Worm (Caenorhabditis elegans) whole organism, L4 larva: ENCODE measurements around the gene cyp-35A4.
"Not testable (repeated sequence)": the region's sequence is repeated elsewhere in the genome, so short reads cannot be mapped to it uniquely, and the experiment has no call there.

Experiments
- F10B5.3 ChIP-seq: sonication (generic microtip); optimal IDR thresholded peaks from 2 replicates; lab custom pipeline; 2016; ENCODE audit warnings: mild to moderate bottlenecking, missing genetic modification characterization, missing compliant biosample characterization
- F37D6.2 ChIP-seq: sonication (generic microtip); optimal IDR thresholded peaks from 2 replicates; lab custom pipeline; 2016; ENCODE audit warnings: mild to moderate bottlenecking, missing genetic modification characterization, missing compliant biosample characterization
- T26A8.4 ChIP-seq: fragments of 200-800 bp; sonication (Bioruptor generic); IDR thresholded peaks from 2 replicates; pipeline ENCODE4 v1.3.6; 2022; ENCODE audit warnings: missing genetic modification characterization, missing compliant biosample characterization
- ZK337.2 ChIP-seq: fragments of 200-800 bp; sonication (Bioruptor generic); IDR thresholded peaks from 2 replicates; pipeline ENCODE4 v1.3.6; 2022; ENCODE audit warnings: missing genetic modification reagents, missing genetic modification characterization, missing compliant biosample characterization
- ceh-20 ChIP-seq: fragments of 200-800 bp; sonication (Bioruptor generic); IDR thresholded peaks from 2 replicates; pipeline ENCODE4 v1.3.6; 2022; ENCODE audit warnings: missing genetic modification reagents, missing genetic modification characterization, missing compliant biosample characterization
- ceh-44 ChIP-seq: fragments of 200-800 bp; sonication (Bioruptor generic); IDR thresholded peaks from 2 replicates; pipeline ENCODE4 v1.3.6; 2022; ENCODE audit warnings: missing genetic modification reagents, missing genetic modification characterization, missing compliant biosample characterization
- ctbp-1 ChIP-seq: fragments of 200-800 bp; sonication (Bioruptor generic); IDR thresholded peaks from 2 replicates; pipeline ENCODE4 v1.3.6; 2022; ENCODE audit warnings: missing genetic modification reagents, missing genetic modification characterization, missing compliant biosample characterization
- dmd-6 ChIP-seq: fragments of 200-800 bp; sonication (Bioruptor generic); IDR thresholded peaks from 2 replicates; pipeline ENCODE4 v1.3.6; 2022; ENCODE audit warnings: missing genetic modification reagents, missing genetic modification characterization, missing compliant biosample characterization
- dmd-8 ChIP-seq: fragments of 200-800 bp; sonication (Bioruptor generic); IDR thresholded peaks from 2 replicates; pipeline ENCODE4 v1.3.6; 2022; ENCODE audit warnings: missing genetic modification characterization, missing compliant biosample characterization
- dmd-9 ChIP-seq: fragments of 200-800 bp; sonication (Bioruptor generic); IDR thresholded peaks from 2 replicates; pipeline ENCODE4 v1.3.6; 2022; ENCODE audit warnings: missing genetic modification reagents, missing genetic modification characterization, missing compliant biosample characterization
- dpl-1 ChIP-seq: fragments of 150-350 bp; optimal IDR thresholded peaks from 2 replicates; lab custom pipeline; 2014; ENCODE audit warnings: missing biosample characterization, missing genetic modification reagents, missing genetic modification characterization
- fos-1 ChIP-seq: fragments of 150-350 bp; optimal IDR thresholded peaks from 2 replicates; lab custom pipeline; 2014; ENCODE audit warnings: missing biosample characterization, missing genetic modification characterization
- hif-1 ChIP-seq, 2 experiments: sonication (generic microtip); optimal IDR thresholded peaks; 2 replicates each; lab custom pipeline; 2016 to 2017; ENCODE audit warnings: missing compliant biosample characterization in 2 of 2, missing genetic modification characterization in 2 of 2, missing genetic modification reagents in 2 of 2, missing genotype in 2 of 2, mild to moderate bottlenecking in 1 of 2
- lin-29 ChIP-seq: fragments of 200-800 bp; sonication (Bioruptor generic); IDR thresholded peaks from 2 replicates; pipeline ENCODE4 v1.3.6; 2022; ENCODE audit warnings: missing genetic modification reagents, missing genetic modification characterization, missing compliant biosample characterization
- lin-38 ChIP-seq: fragments of 200-800 bp; sonication (Bioruptor generic); IDR thresholded peaks from 2 replicates; pipeline ENCODE4 v1.3.6; 2022; ENCODE audit warnings: missing genetic modification reagents, missing genetic modification characterization, missing compliant biosample characterization
- lsy-2 ChIP-seq, 2 experiments: fragments of 150-350 bp in 1 of 2; sonication (generic microtip) in 1 of 2; optimal IDR thresholded peaks; 2 replicates each; lab custom pipeline; 2014 to 2017; ENCODE audit warnings: missing biosample characterization in 2 of 2, missing genetic modification characterization in 2 of 2
- madf-9 ChIP-seq: fragments of 200-800 bp; sonication (Bioruptor generic); conservative IDR thresholded peaks from 2 replicates; pipeline ENCODE4 v1.3.6; 2022; ENCODE audit warnings: missing genetic modification reagents, missing genetic modification characterization, missing compliant biosample characterization
- nhr-28 ChIP-seq: fragments of 150-350 bp; optimal IDR thresholded peaks from 2 replicates; lab custom pipeline; 2014; ENCODE audit warnings: missing biosample characterization, missing genetic modification characterization
- nhr-41 ChIP-seq: fragments of 200-800 bp; sonication (Bioruptor generic); IDR thresholded peaks from 2 replicates; pipeline ENCODE4 v1.3.6; 2022; ENCODE audit warnings: missing genetic modification reagents, missing genetic modification characterization, missing compliant biosample characterization
- nhr-42 ChIP-seq: fragments of 200-800 bp; sonication (Bioruptor generic); IDR thresholded peaks from 2 replicates; pipeline ENCODE4 v1.3.6; 2022; ENCODE audit warnings: missing genetic modification characterization, missing compliant biosample characterization
- nhr-6 ChIP-seq: fragments of 150-350 bp; optimal IDR thresholded peaks from 2 replicates; lab custom pipeline; 2014; ENCODE audit warnings: missing biosample characterization, missing genetic modification characterization
- pha-4 ChIP-seq, 2 experiments: fragments of 150-350 bp in 1 of 2; fragments of 200-800 bp in 1 of 2; sonication (Bioruptor generic) in 1 of 2; IDR thresholded peaks in 1 of 2; optimal IDR thresholded peaks in 1 of 2; 2 replicates each; pipeline versions ENCODE4 v1.3.6 to Lab custom; 2014 to 2022; ENCODE audit warnings: missing genetic modification characterization in 2 of 2, missing genetic modification reagents in 2 of 2, missing biosample characterization in 1 of 2, missing compliant biosample characterization in 1 of 2
- php-3 ChIP-seq: fragments of 200-800 bp; sonication (Bioruptor generic); IDR thresholded peaks from 2 replicates; pipeline ENCODE4 v1.3.6; 2022; ENCODE audit warnings: missing genetic modification reagents, missing genetic modification characterization, missing compliant biosample characterization
- rbr-2 ChIP-seq: sonication (generic microtip); optimal IDR thresholded peaks from 2 replicates; lab custom pipeline; 2016; ENCODE audit warnings: missing genotype, missing genetic modification characterization, missing compliant biosample characterization
- snpc-1.2 ChIP-seq: fragments of 200-800 bp; sonication (Bioruptor generic); IDR thresholded peaks from 2 replicates; pipeline ENCODE4 v1.3.6; 2022; ENCODE audit warnings: missing genetic modification reagents, missing genetic modification characterization, missing compliant biosample characterization
- unc-62 ChIP-seq, 3 experiments: fragments of 150-350 bp in 1 of 3; sonication (generic microtip); optimal IDR thresholded peaks in 2 of 3; peaks in 1 of 3; 1 replicate in 1 of 3; 2 replicates in 2 of 3; lab custom pipeline; 2014 to 2017; ENCODE audit warnings: missing biosample characterization in 3 of 3, missing genetic modification characterization in 3 of 3, missing genetic modification reagents in 3 of 3, missing genotype in 1 of 3
- vab-7 ChIP-seq: fragments of 200-800 bp; sonication (Bioruptor generic); IDR thresholded peaks from 2 replicates; pipeline ENCODE4 v1.3.6; 2022; ENCODE audit warnings: missing genetic modification reagents, missing genetic modification characterization, missing compliant biosample characterization
- zfp-2 ChIP-seq: sonication (generic microtip); optimal IDR thresholded peaks from 2 replicates; lab custom pipeline; 2016; ENCODE audit warnings: mild to moderate bottlenecking, missing genetic modification characterization, missing compliant biosample characterization

The cyp-35A4 gene

ce11 chrV:4047541-4047940, 16.1 kb downstream of the cyp-35A4 start, which contains the start of gene srh-169:
TSS of gene srh-169 (plus strand) at chrV:4047841.
- TF ChIP-seq unc-62 (GFP tag; optimal IDR thresholded peaks at IDR 0.05 in 1 of 2; lab: Kevin White, UChicago) (peak in 1 of 2 experiments; percentile 58), unc-62 (tag; optimal IDR thresholded peaks at IDR 0.05; lab: Kevin White, UChicago) (no peak), F37D6.2 (no peak), nhr-41 (GFP tag; lab: Robert Waterston, UW) (no peak)

ce11 chrV:4055025-4055424, 23.6 kb downstream of the cyp-35A4 start, which contains the start of gene djr-1.2:
TSS of gene djr-1.2 (minus strand) at chrV:4055125.
- no peak for TF ChIP-seq hif-1 (tag; optimal IDR thresholded peaks at IDR 0.05; lab: Kevin White, UChicago)
- TF ChIP-seq fos-1 = no peak
- TF ChIP-seq T26A8.4 (GFP tag; lab: Robert Waterston, UW) = no peak
- no peak for TF ChIP-seq dpl-1 (GFP tag; lab: Kevin White, UChicago)
- no peak for TF ChIP-seq dmd-8
- TF ChIP-seq F37D6.2 = no peak
- no peak for TF ChIP-seq ZK337.2 (GFP tag; lab: Robert Waterston, UW)
- no peak for TF ChIP-seq dmd-9 (GFP tag; lab: Robert Waterston, UW)

ce11 chrV:4056203-4056602, 24.8 kb downstream of the cyp-35A4 start:
- no peak for TF ChIP-seq F10B5.3
- TF ChIP-seq nhr-6 (tag; lab: Kevin White, UChicago) = no peak
- TF ChIP-seq php-3 (GFP tag; lab: Robert Waterston, UW) = no peak
- TF ChIP-seq zfp-2 (tag; lab: Kevin White, UChicago) = no peak
- peak in 1 of 2 experiments; percentile 93 for TF ChIP-seq unc-62 (GFP tag; optimal IDR thresholded peaks at IDR 0.05 in 1 of 2; lab: Kevin White, UChicago)
- no peak for TF ChIP-seq unc-62 (tag; optimal IDR thresholded peaks at IDR 0.05; lab: Kevin White, UChicago)
- no peak for TF ChIP-seq nhr-28 (tag; lab: Kevin White, UChicago)
- TF ChIP-seq, all 104 proteins: peak for 1

- peak; percentile 86 for TF ChIP-seq nhr-42 (GFP tag; lab: Robert Waterston, UW)
- TF ChIP-seq lin-29 = peak; percentile 77; the same call in 1 of the 2 replicates
- TF ChIP-seq rbr-2 (tag; lab: Kevin White, UChicago) = peak; percentile 40
- peak; percentile 33; the same call in 1 of the 2 replicates for TF ChIP-seq madf-9
- peak; percentile 39; the same call in 1 of the 2 replicates for TF ChIP-seq ceh-44 (GFP tag; lab: Robert Waterston, UW)
- peak in 1 of 2 experiments; percentile 0 for TF ChIP-seq lsy-2 (tag; optimal IDR thresholded peaks at IDR 0.05; lab: Kevin White, UChicago)
- TF ChIP-seq dmd-9 (GFP tag; lab: Robert Waterston, UW) = 0 out of 2 replicates have a peak, but pooled peaks have one; percentile 39
- TF ChIP-seq lin-38 (GFP tag; lab: Robert Waterston, UW) = peak; percentile 98
- TF ChIP-seq dmd-6 (GFP tag; lab: Robert Waterston, UW) = peak; percentile 70
- peak; percentile 81; the same call in 1 of the 2 replicates for TF ChIP-seq ceh-20 (GFP tag; lab: Robert Waterston, UW)
- TF ChIP-seq vab-7 (GFP tag; lab: Robert Waterston, UW) = peak; percentile 63
- peak; percentile 61; the same call in 1 of the 2 replicates for TF ChIP-seq pha-4 (GFP tag; IDR thresholded peaks at IDR 0.05; lab: Robert Waterston, UW)
- not testable (repeated sequence) for TF ChIP-seq pha-4 (tag; optimal IDR thresholded peaks at IDR 0.05; lab: Kevin White, UChicago)
- peak; percentile 38; the same call in 1 of the 2 replicates for TF ChIP-seq snpc-1.2 (GFP tag; lab: Robert Waterston, UW)
- TF ChIP-seq ctbp-1 = peak; percentile 87; the same call in 1 of the 2 replicates
These were observed 32.2 kb downstream of the cyp-35A4 start for ce11 chrV:4063559-4064164.

ce11 chrV:4066143-4066542, 34.7 kb downstream of the cyp-35A4 start:
- peak; percentile 85 for TF ChIP-seq lin-38 (GFP tag; lab: Robert Waterston, UW)

- TF ChIP-seq lin-38 (GFP tag; lab: Robert Waterston, UW) = peak; percentile 83
These were observed 36.5 kb downstream of the cyp-35A4 start for ce11 chrV:4067876-4068275.
